Fruit fly (Drosophila melanogaster): Measurements from ENCODE around the gene CG4829.

CG4829 gene

dm6 chrX:16839905-16840304 is 28.4 kb downstream of the CG4829 start (continued):
- peak; percentile 19 for TF ChIP-seq CG11504 (tag; optimal IDR thresholded peaks at IDR 0.05)
- TF ChIP-seq CG9437 (GFP tag; optimal IDR thresholded peaks at IDR 0.05) = peak; percentile 39
- TF ChIP-seq Rfx (GFP tag; IDR thresholded peaks at IDR 0.05) = peak; percentile 55
- TF ChIP-seq Aef1 (GFP tag; IDR thresholded peaks at IDR 0.05) = peak; percentile 11; the same call in 1 of the 3 replicates
- peak; percentile 9 for TF ChIP-seq gfzf (GFP tag; optimal IDR thresholded peaks at IDR 0.05)
- 0 out of 2 replicates have a peak, but pooled peaks have one; percentile 12 for TF ChIP-seq CG14014 (GFP tag; IDR thresholded peaks at IDR 0.05)
- TF ChIP-seq CG1647 (GFP tag; optimal IDR thresholded peaks at IDR 0.05) = no peak
- peak; percentile 52; the same call in 1 of the 3 replicates for TF ChIP-seq CG34422 (GFP tag; IDR thresholded peaks at IDR 0.05)
- peak; percentile 0 for TF ChIP-seq CHES-1-like (GFP tag; optimal IDR thresholded peaks at IDR 0.05)
- no peak for TF ChIP-seq CG10147 (GFP tag; optimal IDR thresholded peaks at IDR 0.05)
- TF ChIP-seq row (GFP tag; IDR thresholded peaks at IDR 0.05) = peak; percentile 42; the same call in 2 of the 3 replicates
- peak; percentile 34; the same call in 1 of the 2 replicates for TF ChIP-seq CG11247 (GFP tag; IDR thresholded peaks at IDR 0.05)
- no peak for TF ChIP-seq CG17612 (GFP tag; IDR thresholded peaks at IDR 0.05)
- 0 out of 3 replicates have a peak, but pooled peaks have one; percentile 33 for TF ChIP-seq ken (GFP tag; IDR thresholded peaks at IDR 0.05)
- TF ChIP-seq CG1603 (tag; optimal IDR thresholded peaks at IDR 0.05) = peak; percentile 43
- TF ChIP-seq nmo (GFP tag; optimal IDR thresholded peaks at IDR 0.05) = peak; percentile 30
- TF ChIP-seq CG2120 (GFP tag; optimal IDR thresholded peaks at IDR 0.05) = peak; percentile 7
- peak; percentile 23 for TF ChIP-seq CG8290 (GFP tag; optimal IDR thresholded peaks at IDR 0.05)
- TF ChIP-seq CG8290 (tag; optimal IDR thresholded peaks at IDR 0.05) = peak in 1 of 2 experiments; percentile 40
- TF ChIP-seq slbo (GFP tag; IDR thresholded peaks at IDR 0.05) = peak; percentile 57
- TF ChIP-seq ttk (GFP tag; IDR thresholded peaks at IDR 0.05) = peak; percentile 14; the same call in 1 of the 2 replicates
- no peak for TF ChIP-seq GATAe (GFP tag; conservative IDR thresholded peaks at IDR 0.05)
- peak; percentile 14; the same call in 1 of the 4 replicates for TF ChIP-seq Gug (GFP tag; IDR thresholded peaks at IDR 0.05)
- peak; percentile 87 for TF ChIP-seq stwl (tag; optimal IDR thresholded peaks at IDR 0.05)
- peak in 1 of 2 experiments; percentile 7 for TF ChIP-seq chif (GFP tag; optimal IDR thresholded peaks at IDR 0.05)
- 0 out of 2 replicates have a peak, but pooled peaks have one; percentile 16 for TF ChIP-seq CG17328 (GFP tag; IDR thresholded peaks at IDR 0.05)
- TF ChIP-seq lov (optimal IDR thresholded peaks at IDR 0.05) = no peak
- 0 out of 3 replicates have a peak, but pooled peaks have one; percentile 27 for TF ChIP-seq lov (GFP tag; IDR thresholded peaks at IDR 0.05)
- peak; percentile 64; the same call in 1 of the 2 replicates for TF ChIP-seq CG42726 (GFP tag; IDR thresholded peaks at IDR 0.05; ENCODE audit: partially characterized antibody)
- TF ChIP-seq ind (GFP tag; optimal IDR thresholded peaks at IDR 0.05) = peak; percentile 20
- TF ChIP-seq CG32532 (GFP tag; IDR thresholded peaks at IDR 0.05) = 0 out of 2 replicates have a peak, but pooled peaks have one; percentile 20
- peak; percentile 26; the same call in 1 of the 2 replicates for TF ChIP-seq CG9932 (GFP tag; IDR thresholded peaks at IDR 0.05)
- no peak for TF ChIP-seq her (GFP tag; optimal IDR thresholded peaks at IDR 0.05)
- TF ChIP-seq sob (GFP tag; IDR thresholded peaks at IDR 0.05) = peak; percentile 57; the same call in 1 of the 2 replicates
- peak; percentile 47; the same call in 1 of the 2 replicates for TF ChIP-seq bbx (GFP tag; IDR thresholded peaks at IDR 0.05; ENCODE audit: partially characterized antibody)
- TF ChIP-seq Bgb (GFP tag; IDR thresholded peaks at IDR 0.05; ENCODE audit: partially characterized antibody) = peak; percentile 48; the same call in 1 of the 2 replicates
- no peak for TF ChIP-seq eyg (GFP tag; optimal IDR thresholded peaks at IDR 0.05)
- no peak for TF ChIP-seq vfl (GFP tag; optimal IDR thresholded peaks at IDR 0.05)
- TF ChIP-seq H15 (GFP tag; IDR thresholded peaks at IDR 0.05) = 0 out of 3 replicates have a peak, but pooled peaks have one; percentile 36
- peak; percentile 76 for TF ChIP-seq CG11456 (GFP tag; IDR thresholded peaks at IDR 0.05)
- TF ChIP-seq crol (GFP tag; IDR thresholded peaks at IDR 0.05) = peak; percentile 41; the same call in 1 of the 2 replicates
- peak; percentile 6 for TF ChIP-seq NfI (GFP tag; optimal IDR thresholded peaks at IDR 0.05)
- 0 out of 3 replicates have a peak, but pooled peaks have one; percentile 46 for TF ChIP-seq CG6791 (GFP tag; IDR thresholded peaks at IDR 0.05; ENCODE audit: partially characterized antibody)
- peak; percentile 24 for TF ChIP-seq BEAF-32 (GFP tag; optimal IDR thresholded peaks at IDR 0.05)
- no peak for TF ChIP-seq wek (GFP tag; optimal IDR thresholded peaks at IDR 0.05)
- peak; percentile 56 for TF ChIP-seq Abd-B (GFP tag; optimal IDR thresholded peaks at IDR 0.05)
- TF ChIP-seq inv (GFP tag; IDR thresholded peaks at IDR 0.05; ENCODE audit: partially characterized antibody) = no peak
- TF ChIP-seq dpn (GFP tag; optimal IDR thresholded peaks at IDR 0.05) = peak in 1 of 2 experiments; percentile 33
- peak; percentile 0 for TF ChIP-seq pnt (GFP tag; optimal IDR thresholded peaks at IDR 0.05)
- TF ChIP-seq E2f2 (GFP tag; IDR thresholded peaks at IDR 0.05) = peak; percentile 80

Data from whole organism, embryonic.